Fruit fly (Drosophila melanogaster) whole organism, embryonic: Measurements from ENCODE around the gene CG34453.

ENCODE experiments used
- ATbp ChIP-seq: fragments of 200-800 bp; sonication (Bioruptor generic); optimal IDR thresholded peaks from 2 replicates; lab custom pipeline; 2017; ENCODE audit warnings: missing biosample characterization, mild to moderate bottlenecking, missing genetic modification characterization, missing genetic modification reagents
- Bdp1 ChIP-seq: fragments of 200-800 bp; sonication (Bioruptor generic); optimal IDR thresholded peaks from 3 replicates; lab custom pipeline; 2016; ENCODE audit warnings: missing biosample characterization, missing genetic modification characterization
- C15 ChIP-seq: fragments of 200-800 bp; sonication (Bioruptor generic); IDR thresholded peaks from 3 replicates; pipeline ENCODE4 v1.3.6; 2022; ENCODE audit warnings: missing biosample characterization, missing genetic modification characterization
- CG1024 ChIP-seq: fragments of 200-800 bp; sonication (Bioruptor generic); IDR thresholded peaks from 2 replicates; pipeline ENCODE4 v1.3.6; 2022; ENCODE audit warnings: missing biosample characterization, missing genetic modification characterization
- CG10366 ChIP-seq: fragments of 200-800 bp; sonication (Bioruptor generic); IDR thresholded peaks from 2 replicates; pipeline ENCODE4 v1.3.6; 2022; ENCODE audit warnings: missing biosample characterization, missing genetic modification characterization
- CG10979 ChIP-seq: fragments of 200-800 bp; sonication (Bioruptor generic); optimal IDR thresholded peaks from 2 replicates; lab custom pipeline; 2018; ENCODE audit warnings: missing biosample characterization, mild to moderate bottlenecking, missing genetic modification characterization, moderate library complexity
- CG11723 ChIP-seq: fragments of 200-800 bp; sonication (Bioruptor generic); optimal IDR thresholded peaks from 2 replicates; lab custom pipeline; 2017; ENCODE audit warnings: missing biosample characterization, mild to moderate bottlenecking, missing genetic modification characterization
- CG14860 ChIP-seq: fragments of 200-800 bp; sonication (Bioruptor generic); IDR thresholded peaks from 3 replicates; pipeline ENCODE4 v1.3.6; 2022; ENCODE audit warnings: missing biosample characterization, missing genetic modification characterization; ENCODE audit not compliant: partially characterized antibody
- CG2678 ChIP-seq: fragments of 200-800 bp; sonication (Bioruptor generic); optimal IDR thresholded peaks from 3 replicates; lab custom pipeline; 2019; ENCODE audit warnings: missing biosample characterization, mild to moderate bottlenecking, missing genetic modification characterization, moderate library complexity
- CG2875 ChIP-seq: fragments of 200-800 bp; sonication (Bioruptor generic); optimal IDR thresholded peaks from 2 replicates; lab custom pipeline; 2017; ENCODE audit warnings: missing biosample characterization, mild to moderate bottlenecking, missing genetic modification characterization, missing genetic modification reagents
- CG31441 ChIP-seq: fragments of 200-800 bp; sonication (Bioruptor generic); IDR thresholded peaks from 2 replicates; pipeline ENCODE4 v1.3.6; 2022; ENCODE audit warnings: missing biosample characterization, missing genetic modification characterization
- CG32767 ChIP-seq: fragments of 200-800 bp; sonication (Bioruptor generic); IDR thresholded peaks from 2 replicates; pipeline ENCODE4 v1.3.6; 2022; ENCODE audit warnings: missing biosample characterization, missing genetic modification characterization
- CG3726 ChIP-seq: fragments of 200-800 bp; sonication (Bioruptor generic); IDR thresholded peaks from 3 replicates; pipeline ENCODE4, ENCODE4 v1.3.6; 2022; ENCODE audit warnings: missing biosample characterization, missing genetic modification characterization
- CG3838 ChIP-seq: fragments of 200-800 bp; sonication (Bioruptor generic); optimal IDR thresholded peaks from 3 replicates; lab custom pipeline; 2016; ENCODE audit warnings: missing biosample characterization, missing genetic modification characterization
- CG6683 ChIP-seq: fragments of 200-800 bp; sonication (Bioruptor generic); optimal IDR thresholded peaks from 2 replicates; lab custom pipeline; 2017; ENCODE audit warnings: missing biosample characterization, mild to moderate bottlenecking, missing genetic modification characterization, missing genetic modification reagents
- CG7963 ChIP-seq: fragments of 200-800 bp; sonication (Bioruptor generic); IDR thresholded peaks from 3 replicates; pipeline ENCODE4 v1.3.6; 2022; ENCODE audit warnings: missing biosample characterization, missing genetic modification characterization; ENCODE audit not compliant: partially characterized antibody
- CG9727 ChIP-seq: fragments of 200-800 bp; sonication (Bioruptor generic); optimal IDR thresholded peaks from 3 replicates; lab custom pipeline; 2017; ENCODE audit warnings: missing biosample characterization, mild to moderate bottlenecking, missing genetic modification characterization
- CG9797 ChIP-seq: fragments of 200-800 bp; sonication (Bioruptor generic); optimal IDR thresholded peaks from 3 replicates; lab custom pipeline; 2018; ENCODE audit warnings: missing biosample characterization, mild to moderate bottlenecking, missing genetic modification characterization
- CG9932 ChIP-seq: fragments of 200-800 bp; sonication (Bioruptor generic); IDR thresholded peaks from 2 replicates; pipeline ENCODE4 v1.3.6; 2022; ENCODE audit warnings: missing biosample characterization, missing genetic modification characterization
- Dbx ChIP-seq: fragments of 200-800 bp; sonication (Bioruptor generic); IDR thresholded peaks from 3 replicates; pipeline ENCODE4 v1.3.6; 2022; ENCODE audit warnings: missing biosample characterization, missing genetic modification characterization
- Hr51 ChIP-seq, 2 experiments: fragments of 200-800 bp; sonication (Bioruptor generic); optimal IDR thresholded peaks; 2 replicates in 1 of 2; 3 replicates in 1 of 2; lab custom pipeline; 2016 to 2018; ENCODE audit warnings: missing biosample characterization in 2 of 2, missing genetic modification characterization in 2 of 2, mild to moderate bottlenecking in 1 of 2, moderate library complexity in 1 of 2
- MESR4 ChIP-seq: fragments of 200-800 bp; sonication (Bioruptor generic); optimal IDR thresholded peaks from 2 replicates; lab custom pipeline; 2018; ENCODE audit warnings: missing biosample characterization, mild to moderate bottlenecking, missing genetic modification characterization, moderate library complexity
- MTF-1 ChIP-seq: fragments of 200-800 bp; sonication (Bioruptor generic); optimal IDR thresholded peaks from 2 replicates; lab custom pipeline; 2018; ENCODE audit warnings: missing biosample characterization, mild to moderate bottlenecking, missing genetic modification characterization, borderline replicate concordance
- Max ChIP-seq: fragments of 200-800 bp; sonication (Bioruptor generic); optimal IDR thresholded peaks from 2 replicates; lab custom pipeline; 2016; ENCODE audit warnings: missing biosample characterization, mild to moderate bottlenecking, missing genetic modification characterization
- Myb ChIP-seq: fragments of 200-800 bp; sonication (Bioruptor generic); optimal IDR thresholded peaks from 2 replicates; lab custom pipeline; 2016; ENCODE audit warnings: missing biosample characterization, missing genetic modification characterization
- Nf-YA ChIP-seq: fragments of 200-800 bp; sonication (Bioruptor generic); IDR thresholded peaks from 2 replicates; pipeline ENCODE4 v1.3.6; 2022; ENCODE audit warnings: missing biosample characterization, missing genetic modification characterization
- Oaz ChIP-seq: fragments of 200-800 bp; sonication (Bioruptor generic); IDR thresholded peaks from 2 replicates; pipeline ENCODE4 v1.3.6; 2022; ENCODE audit warnings: missing biosample characterization, missing genetic modification characterization
- Optix ChIP-seq: fragments of 200-800 bp; sonication (Bioruptor generic); IDR thresholded peaks from 3 replicates; pipeline ENCODE4 v1.3.6; 2022; ENCODE audit warnings: missing biosample characterization, missing genetic modification characterization
- Sin3A ChIP-seq: fragments of >200 bp; optimal IDR thresholded peaks from 2 replicates; lab custom pipeline; 2018
- Sry-δ ChIP-seq: fragments of 200-800 bp; sonication (Bioruptor generic); optimal IDR thresholded peaks from 2 replicates; lab custom pipeline; 2016; ENCODE audit warnings: missing biosample characterization, missing genetic modification characterization
- al ChIP-seq: fragments of 200-800 bp; sonication (Bioruptor generic); IDR thresholded peaks from 2 replicates; pipeline ENCODE4 v1.3.6; 2022; ENCODE audit warnings: missing biosample characterization, missing genetic modification characterization
- bcd ChIP-seq: fragments of 200-800 bp; sonication (Bioruptor generic); optimal IDR thresholded peaks from 2 replicates; lab custom pipeline; 2017; ENCODE audit warnings: missing biosample characterization, mild to moderate bottlenecking, missing genetic modification characterization
- chinmo ChIP-seq: fragments of 200-800 bp; sonication (Bioruptor generic); IDR thresholded peaks from 4 replicates; pipeline ENCODE4 v1.3.6; 2022; ENCODE audit warnings: missing biosample characterization, missing genetic modification characterization; ENCODE audit not compliant: partially characterized antibody
- cwo ChIP-seq: fragments of 200-800 bp; sonication (Bioruptor generic); optimal IDR thresholded peaks from 3 replicates; lab custom pipeline; 2017; ENCODE audit warnings: missing biosample characterization, missing genetic modification characterization, mild to moderate bottlenecking, moderate library complexity, missing genetic modification reagents
- dati ChIP-seq: fragments of 200-800 bp; sonication (Bioruptor generic); IDR thresholded peaks from 2 replicates; pipeline ENCODE4 v1.3.6; 2022; ENCODE audit warnings: missing biosample characterization, missing genetic modification characterization
- dpn ChIP-seq, 2 experiments: fragments of 200-800 bp; sonication (Bioruptor generic); optimal IDR thresholded peaks; 3 replicates each; lab custom pipeline; 2016; ENCODE audit warnings: missing biosample characterization in 2 of 2, missing genetic modification characterization in 2 of 2
- exex ChIP-seq: fragments of 200-800 bp; sonication (Bioruptor generic); optimal IDR thresholded peaks from 4 replicates; lab custom pipeline; 2018; ENCODE audit warnings: missing biosample characterization, mild to moderate bottlenecking, missing genetic modification characterization, moderate library complexity
- fru ChIP-seq: fragments of >200 bp; optimal IDR thresholded peaks from 2 replicates; lab custom pipeline; 2017
- gt ChIP-seq: fragments of 200-800 bp; sonication (Bioruptor generic); IDR thresholded peaks from 2 replicates; pipeline ENCODE4 v1.3.6; 2022; ENCODE audit warnings: missing biosample characterization, missing genetic modification characterization
- hb ChIP-seq: fragments of 200-800 bp; sonication (Bioruptor generic); IDR thresholded peaks from 3 replicates; pipeline ENCODE4 v1.3.6; 2022; ENCODE audit warnings: missing biosample characterization, missing genetic modification characterization; ENCODE audit not compliant: partially characterized antibody
- insv ChIP-seq, 2 experiments: fragments of 200-800 bp; sonication (Bioruptor generic); optimal IDR thresholded peaks; 3 replicates each; lab custom pipeline; 2016 to 2018; ENCODE audit warnings: missing biosample characterization in 2 of 2, missing genetic modification characterization in 2 of 2
- ken ChIP-seq: fragments of 200-800 bp; sonication (Bioruptor generic); IDR thresholded peaks from 3 replicates; pipeline ENCODE4 v1.3.6; 2022; ENCODE audit warnings: missing biosample characterization, missing genetic modification characterization
- mirr ChIP-seq: fragments of 200-800 bp; sonication (Bioruptor generic); optimal IDR thresholded peaks from 3 replicates; lab custom pipeline; 2018; ENCODE audit warnings: missing biosample characterization, mild to moderate bottlenecking, missing genetic modification characterization
- nerfin-1 ChIP-seq: fragments of 200-800 bp; sonication (Bioruptor generic); optimal IDR thresholded peaks from 3 replicates; lab custom pipeline; 2019; ENCODE audit warnings: missing biosample characterization, mild to moderate bottlenecking, missing genetic modification characterization, moderate library complexity
- rib ChIP-seq: fragments of 200-800 bp; sonication (Bioruptor generic); IDR thresholded peaks from 2 replicates; pipeline ENCODE4 v1.3.6; 2022; ENCODE audit warnings: missing biosample characterization, missing genetic modification characterization
- ro ChIP-seq: fragments of 200-800 bp; sonication (Bioruptor generic); IDR thresholded peaks from 2 replicates; pipeline ENCODE4 v1.3.6; 2022; ENCODE audit warnings: missing biosample characterization, missing genetic modification characterization
- schlank ChIP-seq: fragments of 200-800 bp; sonication (Bioruptor generic); optimal IDR thresholded peaks from 2 replicates; lab custom pipeline; 2018; ENCODE audit warnings: missing biosample characterization, mild to moderate bottlenecking, missing genetic modification characterization
- sim ChIP-seq: fragments of 200-800 bp; sonication (Bioruptor generic); IDR thresholded peaks from 2 replicates; pipeline ENCODE4 v1.3.6; 2022; ENCODE audit warnings: missing biosample characterization, missing genetic modification characterization
- wor ChIP-seq: fragments of 200-800 bp; sonication (Bioruptor generic); IDR thresholded peaks from 2 replicates; pipeline ENCODE4 v1.3.6; 2022; ENCODE audit warnings: missing biosample characterization, missing genetic modification characterization
- z ChIP-seq: fragments of 200-800 bp; sonication (Bioruptor generic); IDR thresholded peaks from 3 replicates; pipeline ENCODE4 v1.3.6; 2022; ENCODE audit warnings: missing biosample characterization, missing genetic modification characterization

Gene CG34453

dm6 chr3L:205723-206284 is 27.3 kb downstream of the CG34453 start, which contains the start of the genes Gk1 and CG13876 (continued):
- TF ChIP-seq CG3838 (peak; percentile 68), CG10366 (GFP tag; lab: Robert Waterston, UW) (peak; percentile 93), Max (GFP tag; lab: Kevin White, UChicago) (peak; percentile 90), C15 (GFP tag; lab: Robert Waterston, UW) (peak; percentile 79; the same call in 1 of the 3 replicates), Sin3A (lab: Kevin White, UChicago) (no peak), CG2875 (GFP tag; lab: Kevin White, UChicago) (peak; percentile 85), bcd (peak; percentile 94), CG32767 (GFP tag; lab: Robert Waterston, UW) (peak; percentile 94), ATbp (GFP tag; lab: Kevin White, UChicago) (peak; percentile 88), Optix (GFP tag; lab: Robert Waterston, UW) (peak; percentile 72; the same call in 2 of the 3 replicates), Nf-YA (GFP tag; lab: Robert Waterston, UW) (peak; percentile 89), fru (lab: Kevin White, UChicago) (no peak), ken (GFP tag; lab: Robert Waterston, UW) (peak; percentile 91), CG9797 (GFP tag; lab: Kevin White, UChicago) (peak; percentile 24), CG9727 (peak; percentile 97), chinmo (GFP tag; lab: Robert Waterston, UW) (no peak), CG6683 (GFP tag; lab: Kevin White, UChicago) (peak; percentile 92), dati (peak; percentile 57; the same call in 1 of the 2 replicates), rib (peak; percentile 94), ro (GFP tag; lab: Robert Waterston, UW) (peak; percentile 78), CG1024 (GFP tag; lab: Robert Waterston, UW) (peak; percentile 74), CG9932 (GFP tag; lab: Robert Waterston, UW) (peak; percentile 91), mirr (GFP tag; lab: Kevin White, UChicago) (peak; percentile 96), CG31441 (GFP tag; lab: Robert Waterston, UW) (no peak; the same call in 1 of the 2 replicates), Bdp1 (GFP tag; lab: Kevin White, UChicago) (peak; percentile 48), CG14860 (GFP tag; lab: Robert Waterston, UW) (no peak), Hr51 (GFP tag; optimal IDR thresholded peaks at IDR 0.05; lab: Kevin White, UChicago) (peak; percentile 39 to 98), dpn (GFP tag; optimal IDR thresholded peaks at IDR 0.05; lab: Kevin White, UChicago) (peak; percentile 68 to 91), CG2678 (tag; lab: Kevin White, UChicago) (peak; percentile 98), schlank (tag; lab: Kevin White, UChicago) (peak; percentile 90), wor (peak; percentile 81), z (GFP tag; lab: Robert Waterston, UW) (0 out of 3 replicates have a peak, but pooled peaks have one; percentile 36), CG10979 (tag; lab: Kevin White, UChicago) (peak; percentile 96), MTF-1 (GFP tag; lab: Kevin White, UChicago) (no peak), gt (GFP tag; lab: Robert Waterston, UW) (peak; percentile 71), cwo (GFP tag; lab: Kevin White, UChicago) (peak; percentile 92), Myb (GFP tag; lab: Kevin White, UChicago) (peak; percentile 34), nerfin-1 (tag; lab: Kevin White, UChicago) (peak; percentile 95), hb (GFP tag; lab: Robert Waterston, UW) (no peak), al (peak; percentile 89), sim (peak; percentile 91), MESR4 (GFP tag; lab: Kevin White, UChicago) (peak; percentile 48), CG7963 (no peak), Dbx (GFP tag; lab: Robert Waterston, UW) (peak; percentile 96), Sry-δ (GFP tag; lab: Kevin White, UChicago) (no peak), insv (GFP tag; optimal IDR thresholded peaks at IDR 0.05; lab: Kevin White, UChicago) (peak in 1 of 2 experiments; percentile 78), exex (tag; lab: Kevin White, UChicago) (peak; percentile 91), Oaz (GFP tag; lab: Robert Waterston, UW) (peak; percentile 91), CG3726 (peak; percentile 83), CG11723 (GFP tag; lab: Kevin White, UChicago) (no peak)
